Fruit fly (Drosophila melanogaster): Measurements from ENCODE around the gene CG14506.

DNA sequence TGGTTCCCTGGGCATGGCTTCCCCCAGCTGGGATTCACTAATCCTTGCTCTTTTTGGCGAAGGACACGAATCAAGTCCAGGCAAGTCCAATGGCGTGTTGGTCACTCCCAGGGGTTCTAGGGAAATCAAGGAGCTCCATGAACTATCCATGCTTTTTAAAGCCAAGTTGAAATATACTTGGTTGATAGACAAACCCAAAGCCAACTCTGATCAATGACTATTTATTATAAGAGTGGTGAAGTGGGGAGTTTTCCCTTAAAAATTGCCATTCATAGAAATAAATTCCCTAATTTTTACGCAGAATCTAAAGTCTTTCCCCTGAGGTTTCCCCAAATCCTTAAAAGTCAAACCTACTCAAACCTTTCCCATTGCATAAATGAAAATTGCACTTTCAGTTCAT lies at the start of gene CG14506:
- TF ChIP-seq D1 (tag; optimal IDR thresholded peaks at IDR 0.05) (no peak), CG8301 (tag; optimal IDR thresholded peaks at IDR 0.05) (no peak), fd96Ca (GFP tag; IDR thresholded peaks at IDR 0.05) (no peak), EcR (GFP tag; optimal IDR thresholded peaks at IDR 0.05) (no peak), CG8159 (tag; optimal IDR thresholded peaks at IDR 0.05) (no peak), rn (GFP tag; IDR thresholded peaks at IDR 0.05) (no peak), CG12605 (GFP tag; IDR thresholded peaks at IDR 0.05) (no peak), CG14655 (GFP tag; optimal IDR thresholded peaks at IDR 0.05) (no peak), CG15710 (tag; optimal IDR thresholded peaks at IDR 0.05) (no peak), Pif1A (GFP tag; optimal IDR thresholded peaks at IDR 0.05) (no peak), CG10348 (GFP tag; IDR thresholded peaks at IDR 0.05) (no peak), CG9948 (tag; optimal IDR thresholded peaks at IDR 0.05) (no peak), CG32121 (GFP tag; IDR thresholded peaks at IDR 0.05) (no peak), Ets98B (GFP tag; IDR thresholded peaks at IDR 0.05) (no peak)

Data from whole organism, pupa.